Fruit fly (Drosophila melanogaster): Measurements from ENCODE around the gene Syn.
A peak's percentile ranks its signal among the peaks of the same experiment; 100 is the strongest.

The Syn gene

DNA sequence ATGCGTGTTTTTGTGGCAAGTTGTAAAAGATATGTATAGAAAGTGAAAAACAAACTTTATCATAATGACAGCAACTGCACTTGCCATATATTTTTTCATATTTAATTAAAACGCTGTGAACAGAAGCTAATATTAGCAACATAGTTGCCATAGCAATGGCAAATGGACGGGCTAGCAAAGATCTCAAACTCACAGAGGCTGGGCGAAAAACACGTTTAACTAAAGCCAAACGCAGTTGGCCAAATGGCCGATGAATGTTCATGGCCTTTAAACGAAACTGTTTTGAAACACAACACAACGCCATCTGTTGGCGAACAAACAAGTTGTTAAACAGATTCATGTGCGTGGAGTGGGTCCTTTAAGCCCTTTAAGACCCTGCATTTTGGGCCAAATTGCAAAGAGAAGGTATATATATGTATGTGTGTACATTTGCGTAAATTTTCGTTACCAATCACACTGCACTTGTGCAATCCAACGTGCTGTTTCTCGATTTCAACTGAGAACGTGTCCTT lies 42.1 kb upstream of the Syn start:
- TF ChIP-seq CTCF (GFP tag; optimal IDR thresholded peaks at IDR 0.05) (peak; percentile 85), CG15514 (GFP tag; optimal IDR thresholded peaks at IDR 0.05) (peak; percentile 84), tap (tag; optimal IDR thresholded peaks at IDR 0.05) (no peak)

DNA sequence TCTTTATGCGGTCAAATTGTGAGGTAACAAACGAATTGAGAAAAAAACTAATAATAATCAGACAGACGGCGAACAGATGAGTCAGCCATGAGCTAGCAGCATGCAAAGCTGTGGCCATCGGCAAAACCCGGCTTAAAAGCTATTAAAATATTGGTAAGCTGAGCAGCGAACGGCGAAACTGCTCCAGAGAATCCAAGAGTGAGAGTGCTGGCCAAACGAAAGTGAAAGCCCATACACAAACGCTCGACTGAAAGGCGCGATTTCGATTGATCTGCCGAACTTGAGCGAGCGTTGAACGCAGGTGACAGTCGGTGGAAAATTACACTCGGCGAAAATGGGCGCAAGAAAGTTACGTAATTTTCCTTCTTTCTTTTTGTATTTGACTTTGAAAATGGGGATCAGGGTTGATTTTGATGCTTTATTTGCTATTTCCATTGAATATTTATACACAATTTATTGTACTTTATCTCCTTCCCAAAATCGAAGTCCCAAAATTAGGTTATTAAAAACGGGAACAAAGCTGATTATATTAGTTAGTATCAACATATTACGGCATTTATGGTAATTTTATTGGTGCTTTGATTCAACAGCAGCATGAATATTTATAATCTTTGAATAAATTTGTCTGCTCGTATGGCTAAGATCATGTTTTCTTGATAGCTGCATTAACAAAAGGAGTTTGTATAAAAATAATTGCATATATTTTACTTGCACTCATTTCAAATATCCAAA lies 40.7 kb upstream of the Syn start:
- TF ChIP-seq CG11504 (tag; optimal IDR thresholded peaks at IDR 0.05) (peak; percentile 21), Ada2b (GFP tag; IDR thresholded peaks at IDR 0.05) (no peak), CG12659 (GFP tag; optimal IDR thresholded peaks at IDR 0.05) (no peak), oc (tag; optimal IDR thresholded peaks at IDR 0.05) (peak; percentile 23), CG1792 (GFP tag; optimal IDR thresholded peaks at IDR 0.05) (no peak), CG17359 (tag; optimal IDR thresholded peaks at IDR 0.05) (peak; percentile 21), Blimp-1 (GFP tag; optimal IDR thresholded peaks at IDR 0.05) (peak; percentile 98), Pdp1 (GFP tag; optimal IDR thresholded peaks at IDR 0.05) (peak in 1 of 2 experiments; percentile 49), nmo (GFP tag; optimal IDR thresholded peaks at IDR 0.05) (peak; percentile 7), chm (GFP tag; IDR thresholded peaks at IDR 0.05) (0 out of 2 replicates have a peak, but pooled peaks have one; percentile 9), CG8290 (GFP tag; optimal IDR thresholded peaks at IDR 0.05) (no peak), CG8290 (tag; optimal IDR thresholded peaks at IDR 0.05) (no peak), eve (GFP tag; optimal IDR thresholded peaks at IDR 0.05) (peak in 1 of 2 experiments; percentile 22), Dip3 (GFP tag; optimal IDR thresholded peaks at IDR 0.05) (no peak), BEAF-32 (GFP tag; optimal IDR thresholded peaks at IDR 0.05) (no peak), jumu (GFP tag; optimal IDR thresholded peaks at IDR 0.05) (no peak), CG6765 (GFP tag; optimal IDR thresholded peaks at IDR 0.05) (no peak), vvl (GFP tag; IDR thresholded peaks at IDR 0.05) (peak; percentile 62), gem (tag; optimal IDR thresholded peaks at IDR 0.05) (peak; percentile 10), Sox102F (GFP tag; optimal IDR thresholded peaks at IDR 0.05) (peak; percentile 19), CG17361 (GFP tag; IDR thresholded peaks at IDR 0.05) (peak; percentile 21; the same call in 1 of the 3 replicates)

DNA sequence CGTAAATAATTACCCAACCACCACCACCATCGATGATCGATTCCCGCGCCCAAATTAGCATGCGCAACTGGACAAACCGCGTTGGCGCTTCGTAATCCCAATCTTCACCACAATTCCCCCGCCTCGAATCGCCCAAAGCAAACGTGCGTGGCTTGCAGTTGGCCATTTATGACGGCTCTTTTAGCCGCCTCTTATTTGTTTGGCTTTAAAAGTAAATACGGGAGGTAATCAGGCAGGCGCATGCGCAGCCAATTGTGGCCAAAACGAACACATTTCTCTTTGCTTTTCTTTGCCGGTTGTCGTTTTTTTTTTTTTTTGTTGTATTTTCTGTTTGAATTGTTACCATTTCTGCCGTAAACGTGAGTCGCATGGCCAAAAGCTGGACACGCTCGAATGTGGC lies 39.9 kb upstream of the Syn start:
- TF ChIP-seq seq (GFP tag; IDR thresholded peaks at IDR 0.05), result peak; percentile 37; the same call in 1 of the 2 replicates
- TF ChIP-seq CG7556 (GFP tag; optimal IDR thresholded peaks at IDR 0.05), result no peak
- no peak for TF ChIP-seq CG7987 (GFP tag; optimal IDR thresholded peaks at IDR 0.05)
- peak; percentile 14 for TF ChIP-seq CG4707 (GFP tag; optimal IDR thresholded peaks at IDR 0.05)
- no peak for TF ChIP-seq fu2 (GFP tag; optimal IDR thresholded peaks at IDR 0.05)
- TF ChIP-seq Spps (tag; optimal IDR thresholded peaks at IDR 0.05), result no peak
- no peak for TF ChIP-seq Mad (GFP tag; optimal IDR thresholded peaks at IDR 0.05)
- TF ChIP-seq CG4424 (GFP tag; optimal IDR thresholded peaks at IDR 0.05), result no peak
- no peak for TF ChIP-seq CG31441 (GFP tag; IDR thresholded peaks at IDR 0.05)
- no peak for TF ChIP-seq yki (optimal IDR thresholded peaks at IDR 0.05)
- no peak for TF ChIP-seq slbo (GFP tag; IDR thresholded peaks at IDR 0.05)
- TF ChIP-seq CG5953 (GFP tag; IDR thresholded peaks at IDR 0.05), result 0 out of 2 replicates have a peak, but pooled peaks have one; percentile 53
- no peak for TF ChIP-seq CG4854 (GFP tag; optimal IDR thresholded peaks at IDR 0.05)
- TF ChIP-seq CG6689 (GFP tag; IDR thresholded peaks at IDR 0.05), result peak; percentile 37; the same call in 1 of the 2 replicates
- no peak for TF ChIP-seq so (GFP tag; IDR thresholded peaks at IDR 0.05)
- peak; percentile 30 for TF ChIP-seq CG1792 (GFP tag; optimal IDR thresholded peaks at IDR 0.05)
- TF ChIP-seq CG4282 (GFP tag; optimal IDR thresholded peaks at IDR 0.05), result no peak
- TF ChIP-seq CG11093 (GFP tag; IDR thresholded peaks at IDR 0.05), result no peak
- no peak for TF ChIP-seq dysf (GFP tag; IDR thresholded peaks at IDR 0.05)
- no peak for TF ChIP-seq gsb-n (tag; optimal IDR thresholded peaks at IDR 0.05)
- no peak for TF ChIP-seq Elba2 (GFP tag; optimal IDR thresholded peaks at IDR 0.05)
- peak; percentile 14 for TF ChIP-seq CG11723 (GFP tag; optimal IDR thresholded peaks at IDR 0.05)
- no peak for TF ChIP-seq croc (GFP tag; conservative IDR thresholded peaks at IDR 0.05)
- TF ChIP-seq p53 (GFP tag; optimal IDR thresholded peaks at IDR 0.05), result no peak
- TF ChIP-seq ci (GFP tag; IDR thresholded peaks at IDR 0.05), result peak; percentile 69; the same call in 1 of the 3 replicates
- TF ChIP-seq CG17385 (GFP tag; optimal IDR thresholded peaks at IDR 0.05), result no peak

Measured in whole organism, embryonic.